Worm (Caenorhabditis elegans) whole organism, late embryonic: ENCODE measurements around the gene C45B11.2.

Experiments used
- C08G9.2 ChIP-seq: sonication (generic microtip); optimal IDR thresholded peaks from 2 replicates; lab custom pipeline; 2016; ENCODE audit warnings: mild to moderate bottlenecking, missing genetic modification characterization, moderate library complexity, missing compliant biosample characterization
- C38D4.7 ChIP-seq: fragments of 200-800 bp; sonication (Bioruptor generic); optimal IDR thresholded peaks from 2 replicates; lab custom pipeline; 2018; ENCODE audit warnings: mild to moderate bottlenecking, missing genetic modification characterization, moderate library complexity, missing compliant biosample characterization
- F13H6.1 ChIP-seq: sonication (generic microtip); optimal IDR thresholded peaks from 2 replicates; lab custom pipeline; 2016; ENCODE audit warnings: missing genetic modification characterization, missing compliant biosample characterization
- K09A11.1 ChIP-seq: sonication (generic microtip); optimal IDR thresholded peaks from 2 replicates; lab custom pipeline; 2017; ENCODE audit warnings: antibody characterized with exemption, mild to moderate bottlenecking, missing genetic modification characterization, missing compliant biosample characterization; ENCODE audit not compliant: insufficient read depth
- Y22D7AL.16 ChIP-seq: sonication (generic microtip); optimal IDR thresholded peaks from 2 replicates; lab custom pipeline; 2016; ENCODE audit warnings: missing genetic modification characterization, missing compliant biosample characterization
- ahr-1 ChIP-seq: sonication (generic microtip); optimal IDR thresholded peaks from 2 replicates; lab custom pipeline; 2016; ENCODE audit warnings: missing genetic modification characterization, missing compliant biosample characterization
- ama-1 ChIP-seq: fragments of 150-350 bp; optimal IDR thresholded peaks from 2 replicates; lab custom pipeline; 2014
- ceh-18 ChIP-seq: sonication (generic microtip); optimal IDR thresholded peaks from 2 replicates; lab custom pipeline; 2016; ENCODE audit warnings: missing genetic modification characterization, missing compliant biosample characterization
- ceh-2 ChIP-seq: sonication (generic microtip); optimal IDR thresholded peaks from 2 replicates; lab custom pipeline; 2016; ENCODE audit warnings: missing genotype, missing genetic modification characterization, missing compliant biosample characterization
- ceh-22 ChIP-seq: sonication (generic microtip); optimal IDR thresholded peaks from 2 replicates; lab custom pipeline; 2017; ENCODE audit warnings: missing biosample characterization, missing genetic modification characterization
- ceh-24 ChIP-seq: sonication (generic microtip); optimal IDR thresholded peaks from 2 replicates; lab custom pipeline; 2016; ENCODE audit warnings: mild to moderate bottlenecking, missing genetic modification characterization, missing compliant biosample characterization
- ceh-45 ChIP-seq: fragments of 200-800 bp; sonication (Bioruptor generic); IDR thresholded peaks from 2 replicates; pipeline ENCODE4 v1.3.6; 2022; ENCODE audit warnings: missing genetic modification reagents, missing genetic modification characterization, missing compliant biosample characterization
- che-1 ChIP-seq: sonication (generic microtip); optimal IDR thresholded peaks from 2 replicates; lab custom pipeline; 2016; ENCODE audit warnings: mild to moderate bottlenecking, missing genetic modification characterization, missing compliant biosample characterization
- dmd-4 ChIP-seq: sonication (generic microtip); optimal IDR thresholded peaks from 2 replicates; lab custom pipeline; 2016; ENCODE audit warnings: borderline replicate concordance, missing genetic modification characterization, missing compliant biosample characterization
- ets-4 ChIP-seq: sonication (generic microtip); optimal IDR thresholded peaks from 2 replicates; lab custom pipeline; 2016; ENCODE audit warnings: missing genetic modification characterization, missing compliant biosample characterization
- eyg-1 ChIP-seq: sonication (generic microtip); optimal IDR thresholded peaks from 2 replicates; lab custom pipeline; 2016; ENCODE audit warnings: missing genotype, missing genetic modification characterization, missing compliant biosample characterization
- gmeb-2 ChIP-seq: sonication (generic microtip); optimal IDR thresholded peaks from 2 replicates; lab custom pipeline; 2016; ENCODE audit warnings: missing genetic modification characterization, inconsistent platforms, missing compliant biosample characterization
- hlh-13 ChIP-seq: fragments of 200-800 bp; sonication (Bioruptor generic); optimal IDR thresholded peaks from 2 replicates; lab custom pipeline; 2018; ENCODE audit warnings: mild to moderate bottlenecking, missing genetic modification characterization, missing compliant biosample characterization
- hlh-15 ChIP-seq: sonication (generic microtip); optimal IDR thresholded peaks from 2 replicates; lab custom pipeline; 2016; ENCODE audit warnings: missing genetic modification characterization, missing compliant biosample characterization
- hlh-30 ChIP-seq: sonication (generic microtip); optimal IDR thresholded peaks from 2 replicates; lab custom pipeline; 2017; ENCODE audit warnings: antibody characterized with exemption, missing genetic modification characterization, missing compliant biosample characterization; ENCODE audit not compliant: insufficient read depth
- hlh-6 ChIP-seq: sonication (generic microtip); optimal IDR thresholded peaks from 2 replicates; lab custom pipeline; 2016; ENCODE audit warnings: missing genotype, missing genetic modification characterization, missing compliant biosample characterization
- hlh-8 ChIP-seq: sonication (generic microtip); optimal IDR thresholded peaks from 2 replicates; lab custom pipeline; 2016; ENCODE audit warnings: missing genotype, missing genetic modification characterization, missing compliant biosample characterization
- odd-2 ChIP-seq: sonication (generic microtip); optimal IDR thresholded peaks from 2 replicates; lab custom pipeline; 2017; ENCODE audit warnings: antibody characterized with exemption, mild to moderate bottlenecking, missing genetic modification characterization, missing compliant biosample characterization
- pag-3 ChIP-seq: sonication (generic microtip); optimal IDR thresholded peaks from 2 replicates; lab custom pipeline; 2016; ENCODE audit warnings: missing compliant biosample characterization, missing genetic modification characterization, borderline replicate concordance
- pax-1 ChIP-seq: fragments of 150-350 bp; optimal IDR thresholded peaks from 2 replicates; lab custom pipeline; 2014; ENCODE audit warnings: missing biosample characterization, missing genetic modification characterization
- pha-2 ChIP-seq: sonication (generic microtip); optimal IDR thresholded peaks from 2 replicates; lab custom pipeline; 2017; ENCODE audit warnings: mild to moderate bottlenecking, missing genetic modification characterization, missing compliant biosample characterization
- pha-4 ChIP-seq: fragments of 150-350 bp; optimal IDR thresholded peaks from 2 replicates; lab custom pipeline; 2018; ENCODE audit warnings: missing biosample characterization, missing genetic modification reagents, missing genetic modification characterization
- pqm-1 ChIP-seq: sonication (generic microtip); optimal IDR thresholded peaks from 2 replicates; lab custom pipeline; 2016; ENCODE audit warnings: missing genetic modification characterization, missing compliant biosample characterization
- rnt-1 ChIP-seq: sonication (generic microtip); optimal IDR thresholded peaks from 2 replicates; lab custom pipeline; 2016; ENCODE audit warnings: missing genetic modification characterization, missing compliant biosample characterization
- sox-2 ChIP-seq: fragments of 200-800 bp; sonication (Bioruptor generic); IDR thresholded peaks from 2 replicates; pipeline ENCODE4 v1.3.6; 2022; ENCODE audit warnings: missing genetic modification reagents, missing genetic modification characterization, missing compliant biosample characterization
- tbx-7 ChIP-seq: sonication (generic microtip); optimal IDR thresholded peaks from 2 replicates; lab custom pipeline; 2016; ENCODE audit warnings: missing genotype, missing genetic modification characterization, missing compliant biosample characterization
- unc-3 ChIP-seq, 2 experiments: fragments of 200-800 bp in 1 of 2; sonication (Bioruptor generic) in 1 of 2; sonication (generic microtip) in 1 of 2; conservative IDR thresholded peaks in 1 of 2; optimal IDR thresholded peaks in 1 of 2; 2 replicates each; pipeline versions ENCODE4 v1.3.6 to Lab custom; 2016 to 2022; ENCODE audit warnings: missing compliant biosample characterization in 2 of 2, missing genetic modification characterization in 2 of 2, missing genetic modification reagents in 1 of 2
- unc-55 ChIP-seq: sonication (generic microtip); optimal IDR thresholded peaks from 2 replicates; lab custom pipeline; 2017; ENCODE audit warnings: missing biosample characterization, missing genetic modification reagents, missing genetic modification characterization
- unc-86 ChIP-seq: sonication (generic microtip); optimal IDR thresholded peaks from 2 replicates; lab custom pipeline; 2016; ENCODE audit warnings: missing genetic modification characterization, missing compliant biosample characterization
- ztf-16 ChIP-seq: sonication (generic microtip); optimal IDR thresholded peaks from 2 replicates; lab custom pipeline; 2017; ENCODE audit warnings: missing genetic modification characterization, missing compliant biosample characterization

C45B11.2 gene

ce11 chrV:11039379-11039954 is 3.0 kb upstream of the C45B11.2 start, which contains the start of gene pak-2 (continued):
- TF ChIP-seq odd-2 (tag; lab: Kevin White, UChicago) (no peak), eyg-1 (peak; percentile 57), C08G9.2 (tag; lab: Kevin White, UChicago) (peak; percentile 96), ceh-22 (tag; lab: Kevin White, UChicago) (no peak), hlh-13 (GFP tag; lab: Kevin White, UChicago) (no peak), ceh-18 (tag; lab: Kevin White, UChicago) (peak; percentile 83), ceh-45 (GFP tag; lab: Robert Waterston, UW) (no peak), K09A11.1 (tag; lab: Kevin White, UChicago) (no peak), pha-4 (tag; lab: Kevin White, UChicago) (no peak), ztf-16 (tag; lab: Kevin White, UChicago) (peak; percentile 70), ama-1 (lab: Kevin White, UChicago) (no peak), unc-55 (GFP tag; lab: Kevin White, UChicago) (no peak), pha-2 (tag; lab: Kevin White, UChicago) (peak; percentile 44), hlh-15 (tag; lab: Kevin White, UChicago) (peak; percentile 66), Y22D7AL.16 (tag; lab: Kevin White, UChicago) (no peak), sox-2 (GFP tag; lab: Robert Waterston, UW) (no peak), ceh-24 (tag; lab: Kevin White, UChicago) (no peak), dmd-4 (tag; lab: Kevin White, UChicago) (peak; percentile 34), F13H6.1 (tag; lab: Kevin White, UChicago) (peak; percentile 91), tbx-7 (tag; lab: Kevin White, UChicago) (peak; percentile 90), unc-3 (GFP tag; conservative IDR thresholded peaks at IDR 0.05; lab: Robert Waterston, UW) (no peak), unc-3 (tag; optimal IDR thresholded peaks at IDR 0.05; lab: Kevin White, UChicago) (peak; percentile 77), hlh-6 (tag; lab: Kevin White, UChicago) (peak; percentile 73)

ce11 chrV:11040020-11040419 is 2.5 kb upstream of the C45B11.2 start, which contains the start of gene C45B11.9:
Gene C45B11.9 (plus strand): TSS chrV:11040320.
- no peak for TF ChIP-seq gmeb-2 (tag; lab: Kevin White, UChicago)
- no peak for TF ChIP-seq pha-4 (tag; lab: Kevin White, UChicago)
- TF ChIP-seq rnt-1 (tag; lab: Kevin White, UChicago) = no peak

- no peak for TF ChIP-seq hlh-30 (tag; lab: Kevin White, UChicago)
- no peak for TF ChIP-seq C38D4.7
- no peak for TF ChIP-seq pax-1 (tag; lab: Kevin White, UChicago)
- TF ChIP-seq ceh-2 (tag; lab: Kevin White, UChicago) = no peak
- no peak for TF ChIP-seq K09A11.1 (tag; lab: Kevin White, UChicago)
- no peak for TF ChIP-seq ztf-16 (tag; lab: Kevin White, UChicago)
- TF ChIP-seq ceh-18 (tag; lab: Kevin White, UChicago) = no peak
- TF ChIP-seq ahr-1 (tag; lab: Kevin White, UChicago) = no peak
- TF ChIP-seq pqm-1 (tag; lab: Kevin White, UChicago) = no peak
- no peak for TF ChIP-seq ets-4 (tag; lab: Kevin White, UChicago)
- TF ChIP-seq hlh-15 (tag; lab: Kevin White, UChicago) = no peak
- TF ChIP-seq unc-86 (tag; lab: Kevin White, UChicago) = no peak
- TF ChIP-seq pha-2 (tag; lab: Kevin White, UChicago) = no peak
- TF ChIP-seq pag-3 (tag; lab: Kevin White, UChicago) = no peak
- no peak for TF ChIP-seq che-1 (tag; lab: Kevin White, UChicago)
- no peak for TF ChIP-seq hlh-8 (tag; lab: Kevin White, UChicago)
Observed at ce11 chrV:11040473-11040872, 2.0 kb upstream of the C45B11.2 start, which contains the start of gene C45B11.8. Gene C45B11.8 (plus strand): TSS chrV:11040773.
